Fruit fly (Drosophila melanogaster) whole organism, wandering third instar larva: Measurements from ENCODE around the gene Pgk.

ENCODE experiments used
- Abd-B ChIP-seq: fragments of >200 bp; optimal IDR thresholded peaks from 2 replicates; lab custom pipeline; 2017; ENCODE audit warnings: missing biosample characterization, missing genetic modification characterization
- CG32264 ChIP-seq: fragments of 200-800 bp; sonication (Bioruptor generic); optimal IDR thresholded peaks from 2 replicates; lab custom pipeline; 2016; ENCODE audit warnings: missing biosample characterization, missing genetic modification characterization
- CG9705 ChIP-seq: fragments of 200-800 bp; sonication (Bioruptor generic); optimal IDR thresholded peaks from 2 replicates; lab custom pipeline; 2018; ENCODE audit warnings: missing biosample characterization, mild to moderate bottlenecking, missing genetic modification characterization
- CrebA ChIP-seq: fragments of 200-800 bp; sonication (Bioruptor generic); optimal IDR thresholded peaks from 2 replicates; lab custom pipeline; 2016; ENCODE audit warnings: missing biosample characterization, mild to moderate bottlenecking, missing genetic modification characterization, borderline replicate concordance
- Dfd ChIP-seq: fragments of >200 bp; optimal IDR thresholded peaks from 2 replicates; lab custom pipeline; 2017; ENCODE audit warnings: missing biosample characterization, missing genetic modification characterization
- Dif ChIP-seq: fragments of 200-275, 200-300 bp; sonication (Bioruptor generic); optimal IDR thresholded peaks from 2 replicates; lab custom pipeline; 2018; ENCODE audit warnings: missing biosample characterization, missing genetic modification characterization; ENCODE audit not compliant: partially characterized antibody
- GATAd ChIP-seq: sonication (Bioruptor generic); optimal IDR thresholded peaks from 2 replicates; lab custom pipeline; 2016; ENCODE audit warnings: missing biosample characterization, missing genetic modification characterization
- Hnf4 ChIP-seq: fragments of 200-800 bp; sonication (Bioruptor generic); optimal IDR thresholded peaks from 2 replicates; lab custom pipeline; 2016; ENCODE audit warnings: missing biosample characterization, mild to moderate bottlenecking, missing genetic modification characterization
- Hr83 ChIP-seq: fragments of 200-300 bp; sonication (Bioruptor generic); optimal IDR thresholded peaks from 2 replicates; lab custom pipeline; 2016; ENCODE audit warnings: missing biosample characterization, mild to moderate bottlenecking, missing genetic modification characterization, moderate library complexity; ENCODE audit not compliant: poor library complexity, severe bottlenecking
- Jra ChIP-seq: sonication (Bioruptor generic); optimal IDR thresholded peaks from 2 replicates; lab custom pipeline; 2016; ENCODE audit warnings: missing biosample characterization, missing genetic modification characterization
- Mio ChIP-seq: sonication (Bioruptor generic); optimal IDR thresholded peaks from 2 replicates; lab custom pipeline; 2016; ENCODE audit warnings: missing biosample characterization, missing genetic modification characterization
- Myc ChIP-seq: fragments of >200 bp; optimal IDR thresholded peaks from 2 replicates; lab custom pipeline; 2017
- OdsH ChIP-seq: fragments of 200-800 bp; sonication (Bioruptor generic); optimal IDR thresholded peaks from 2 replicates; lab custom pipeline; 2016; ENCODE audit warnings: missing biosample characterization, mild to moderate bottlenecking, missing genetic modification characterization
- Sp1 ChIP-seq: fragments of 200-800 bp; sonication (Bioruptor generic); optimal IDR thresholded peaks from 3 replicates; lab custom pipeline; 2019; ENCODE audit warnings: missing biosample characterization, mild to moderate bottlenecking, missing genetic modification characterization, moderate library complexity
- Vsx2 ChIP-seq: fragments of 200-300, 225-300 bp; sonication (Bioruptor generic); optimal IDR thresholded peaks from 2 replicates; lab custom pipeline; 2018; ENCODE audit warnings: missing biosample characterization, missing genetic modification characterization; ENCODE audit not compliant: partially characterized antibody
- br ChIP-seq: fragments of 200-800 bp; sonication (Bioruptor generic); optimal IDR thresholded peaks from 2 replicates; lab custom pipeline; 2016; ENCODE audit warnings: missing biosample characterization, missing genetic modification characterization
- brk ChIP-seq: fragments of 200-800 bp; sonication (Bioruptor generic); optimal IDR thresholded peaks from 2 replicates; lab custom pipeline; 2016; ENCODE audit warnings: missing biosample characterization, mild to moderate bottlenecking, missing genetic modification characterization
- dl ChIP-seq, 2 experiments: fragments of 175-275, 200-275 bp in 1 of 2; fragments of 200-275 bp in 1 of 2; sonication (Bioruptor generic); optimal IDR thresholded peaks; lab custom pipeline; 2018; ENCODE audit warnings: mild to moderate bottlenecking in 2 of 2, missing biosample characterization in 2 of 2, missing genetic modification characterization in 2 of 2, moderate library complexity in 2 of 2; ENCODE audit not compliant: partially characterized antibody in 2 of 2, insufficient read depth in 1 of 2
- dmrt93B ChIP-seq: fragments of 200-800 bp; sonication (Bioruptor generic); optimal IDR thresholded peaks from 2 replicates; lab custom pipeline; 2018; ENCODE audit warnings: missing biosample characterization, mild to moderate bottlenecking, missing genetic modification characterization
- dsf ChIP-seq: sonication (Bioruptor generic); optimal IDR thresholded peaks from 2 replicates; lab custom pipeline; 2016; ENCODE audit warnings: missing biosample characterization, missing genetic modification characterization, borderline replicate concordance
- ey ChIP-seq: fragments of 200-800 bp; sonication (Bioruptor generic); optimal IDR thresholded peaks from 2 replicates; lab custom pipeline; 2016; ENCODE audit warnings: missing biosample characterization, missing genetic modification characterization
- foxo ChIP-seq, 2 experiments: fragments of 200-800 bp; sonication (Bioruptor generic); optimal IDR thresholded peaks; 2 replicates in 1 of 2; 3 replicates in 1 of 2; lab custom pipeline; 2016 to 2017; ENCODE audit warnings: missing biosample characterization in 2 of 2, missing genetic modification characterization in 2 of 2
- fru ChIP-seq: fragments of 200-800 bp; sonication (Bioruptor generic); optimal IDR thresholded peaks from 3 replicates; lab custom pipeline; 2016; ENCODE audit warnings: missing biosample characterization, mild to moderate bottlenecking, missing genetic modification characterization
- h ChIP-seq: fragments of 200-800 bp; sonication (Bioruptor generic); optimal IDR thresholded peaks from 3 replicates; lab custom pipeline; 2016; ENCODE audit warnings: missing biosample characterization, mild to moderate bottlenecking, missing genetic modification characterization
- jim ChIP-seq: fragments of 175-275, 200-325 bp; sonication (Bioruptor generic); optimal IDR thresholded peaks from 2 replicates; lab custom pipeline; 2016; ENCODE audit warnings: missing biosample characterization, mild to moderate bottlenecking, missing genetic modification characterization
- lola ChIP-seq: fragments of >200 bp; optimal IDR thresholded peaks from 2 replicates; lab custom pipeline; 2017; ENCODE audit warnings: missing biosample characterization, missing genetic modification characterization
- pan ChIP-seq: fragments of >200 bp; optimal IDR thresholded peaks from 2 replicates; lab custom pipeline; 2017
- rgr ChIP-seq: fragments of 200-800 bp; sonication (Bioruptor generic); optimal IDR thresholded peaks from 3 replicates; lab custom pipeline; 2016; ENCODE audit warnings: missing biosample characterization, mild to moderate bottlenecking, missing genetic modification characterization
- sage ChIP-seq: fragments of 200-800 bp; sonication (Bioruptor generic); optimal IDR thresholded peaks from 2 replicates; lab custom pipeline; 2016; ENCODE audit warnings: missing biosample characterization, mild to moderate bottlenecking, missing genetic modification characterization
- tai ChIP-seq: sonication (Bioruptor generic); optimal IDR thresholded peaks from 2 replicates; lab custom pipeline; 2016; ENCODE audit warnings: missing biosample characterization, missing genetic modification characterization
- usp ChIP-seq: fragments of >200 bp; optimal IDR thresholded peaks from 2 replicates; lab custom pipeline; 2017; ENCODE audit warnings: missing biosample characterization, missing genetic modification characterization
- woc ChIP-seq: sonication (Bioruptor generic); optimal IDR thresholded peaks from 2 replicates; lab custom pipeline; 2016; ENCODE audit warnings: missing biosample characterization, mild to moderate bottlenecking, missing genetic modification characterization

The Pgk gene

DNA sequence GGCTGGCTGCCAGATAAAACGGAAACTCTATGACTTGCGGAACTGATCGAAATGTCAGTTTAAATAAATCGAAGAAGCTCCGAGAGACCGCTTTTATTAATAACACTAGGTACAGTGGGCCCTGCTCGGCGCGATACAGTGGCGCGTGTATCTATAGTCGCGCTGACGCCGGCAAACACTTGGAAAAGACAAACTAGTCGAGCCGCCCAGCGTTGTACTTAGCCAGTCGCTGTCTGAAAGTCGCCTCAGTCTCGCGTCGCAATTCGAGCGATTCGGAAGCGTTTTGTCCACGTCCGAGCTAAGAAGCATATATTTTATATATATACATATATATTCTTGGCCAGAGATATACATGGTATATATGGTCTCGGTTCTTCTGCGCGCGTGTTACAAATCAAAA lies 23.0 kb downstream of the Pgk start:
- TF ChIP-seq Hnf4 (GFP tag; lab: Kevin White, UChicago) (no peak), Vsx2 (GFP tag; lab: Kevin White, UChicago) (no peak), tai (GFP tag; lab: Kevin White, UChicago) (no peak), GATAd (GFP tag; lab: Kevin White, UChicago) (no peak), dl (GFP tag; optimal IDR thresholded peaks at IDR 0.05; lab: Kevin White, UChicago; ENCODE audit: insufficient read depth in 1 of 2, partially characterized antibody in 2 of 2) (no peak), CrebA (GFP tag; lab: Kevin White, UChicago) (no peak), dsf (GFP tag; lab: Kevin White, UChicago) (no peak), sage (GFP tag; lab: Kevin White, UChicago) (no peak), pan (lab: Kevin White, UChicago) (no peak), CG9705 (GFP tag; lab: Kevin White, UChicago) (no peak), dmrt93B (GFP tag; lab: Kevin White, UChicago) (no peak), Abd-B (GFP tag; lab: Kevin White, UChicago) (no peak), Dif (GFP tag; lab: Kevin White, UChicago) (no peak), Sp1 (GFP tag; lab: Kevin White, UChicago) (no peak), CG32264 (GFP tag; lab: Kevin White, UChicago) (no peak), lola (GFP tag; lab: Kevin White, UChicago) (no peak), jim (no peak), OdsH (GFP tag; lab: Kevin White, UChicago) (no peak)

DNA sequence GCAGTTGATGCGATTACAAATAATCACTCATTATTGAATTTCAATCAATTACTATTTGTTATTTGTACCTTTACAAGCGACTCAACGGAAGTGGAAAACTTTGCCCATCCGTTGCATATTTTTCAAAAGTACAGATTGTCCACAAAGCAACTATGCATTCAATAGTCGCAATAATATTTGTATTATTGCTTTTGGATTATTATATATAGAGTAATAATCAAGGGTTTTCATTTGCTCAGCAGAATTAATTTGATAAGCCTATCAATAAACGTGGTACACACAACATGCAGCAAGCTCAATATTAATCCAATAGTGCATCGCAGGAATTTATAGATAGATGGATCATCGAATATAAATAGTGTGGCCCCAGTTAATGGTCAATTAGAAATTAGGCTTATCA lies 24.3 kb downstream of the Pgk start:
- TF ChIP-seq CrebA (GFP tag; lab: Kevin White, UChicago) (no peak), lola (GFP tag; lab: Kevin White, UChicago) (no peak), pan (lab: Kevin White, UChicago) (no peak), dmrt93B (GFP tag; lab: Kevin White, UChicago) (no peak), brk (GFP tag; lab: Kevin White, UChicago) (no peak)
- TF ChIP-seq, all 38 proteins: peak for 0

DNA sequence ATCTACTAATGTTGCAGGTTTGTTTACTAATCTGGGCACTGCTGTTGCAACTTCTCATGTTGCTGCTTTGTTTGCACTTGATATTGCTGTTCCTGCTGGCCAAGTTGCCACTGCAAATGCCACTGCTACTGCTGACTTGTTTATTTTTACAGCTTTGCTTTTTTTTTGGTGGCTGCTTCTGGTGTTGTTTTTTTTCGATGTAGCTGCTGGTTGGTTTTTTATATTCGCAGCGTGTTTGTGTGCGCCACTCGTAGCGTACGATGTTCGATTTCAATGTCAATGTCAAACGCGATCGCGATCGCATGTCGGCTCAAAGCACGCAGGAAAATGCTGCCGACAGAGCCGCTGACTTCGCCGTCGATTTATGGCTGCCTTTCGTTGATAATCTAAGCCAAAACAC lies 25.1 kb downstream of the Pgk start:
- TF ChIP-seq Dif (GFP tag; lab: Kevin White, UChicago) (no peak), Vsx2 (GFP tag; lab: Kevin White, UChicago) (no peak), rgr (no peak), foxo (GFP tag; optimal IDR thresholded peaks at IDR 0.05; lab: Kevin White, UChicago) (no peak), h (GFP tag; lab: Kevin White, UChicago) (no peak), Hnf4 (GFP tag; lab: Kevin White, UChicago) (no peak), Mio (GFP tag; lab: Kevin White, UChicago) (no peak), ey (no peak), Abd-B (GFP tag; lab: Kevin White, UChicago) (no peak), GATAd (GFP tag; lab: Kevin White, UChicago) (no peak), fru (GFP tag; lab: Kevin White, UChicago) (no peak), dl (GFP tag; optimal IDR thresholded peaks at IDR 0.05; lab: Kevin White, UChicago; ENCODE audit: insufficient read depth in 1 of 2, partially characterized antibody in 2 of 2) (no peak), br (no peak), sage (GFP tag; lab: Kevin White, UChicago) (no peak), dsf (GFP tag; lab: Kevin White, UChicago) (no peak), CG32264 (GFP tag; lab: Kevin White, UChicago) (no peak), jim (no peak)

DNA sequence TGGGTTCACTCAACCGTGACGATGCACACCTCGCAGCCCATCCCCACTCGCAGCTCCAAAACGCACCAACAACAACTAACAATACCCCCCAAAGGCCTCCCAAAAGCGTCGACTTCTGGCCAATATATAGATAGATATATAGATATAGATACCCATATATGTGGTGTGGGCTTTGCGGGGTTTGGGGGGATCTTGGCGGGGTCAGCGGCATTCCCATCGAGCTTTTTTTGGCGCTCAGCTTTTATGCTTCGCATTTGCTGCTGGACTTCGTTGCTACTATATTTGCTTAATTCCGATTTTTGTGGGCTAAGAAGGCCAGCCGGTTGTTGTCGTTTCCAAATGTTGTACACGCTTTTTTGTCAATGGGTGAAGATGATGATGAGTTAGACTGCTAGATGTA lies 25.5 kb downstream of the Pgk start:
- no peak for TF ChIP-seq pan (lab: Kevin White, UChicago)
- no peak for TF ChIP-seq woc (GFP tag; lab: Kevin White, UChicago)
- no peak for TF ChIP-seq Myc
- no peak for TF ChIP-seq rgr
- TF ChIP-seq brk (GFP tag; lab: Kevin White, UChicago) = no peak
- no peak for TF ChIP-seq Dif (GFP tag; lab: Kevin White, UChicago)
- TF ChIP-seq foxo (GFP tag; optimal IDR thresholded peaks at IDR 0.05; lab: Kevin White, UChicago) = no peak
- no peak for TF ChIP-seq usp (GFP tag; lab: Kevin White, UChicago)
- TF ChIP-seq Dfd (GFP tag; lab: Kevin White, UChicago) = no peak
- TF ChIP-seq dmrt93B (GFP tag; lab: Kevin White, UChicago) = no peak
- no peak for TF ChIP-seq fru (GFP tag; lab: Kevin White, UChicago)
- TF ChIP-seq Hr83 (GFP tag; lab: Kevin White, UChicago) = no peak
- TF ChIP-seq ey = no peak
- TF ChIP-seq lola (GFP tag; lab: Kevin White, UChicago) = no peak
- TF ChIP-seq CG9705 (GFP tag; lab: Kevin White, UChicago) = no peak
- no peak for TF ChIP-seq Jra (GFP tag; lab: Kevin White, UChicago)
- TF ChIP-seq h (GFP tag; lab: Kevin White, UChicago) = no peak
- no peak for TF ChIP-seq GATAd (GFP tag; lab: Kevin White, UChicago)
